Worm (Caenorhabditis elegans): ENCODE measurements around the gene C08F11.7.

ce11 chrIV:13601428-13601827 is 35.6 kb upstream of the C08F11.7 start:
- TF ChIP-seq sdc-2 (tag; optimal IDR thresholded peaks at IDR 0.05) (no peak), nhr-11 (tag; optimal IDR thresholded peaks at IDR 0.05) (no peak), ets-4 (tag; optimal IDR thresholded peaks at IDR 0.05) (no peak), fkh-10 (GFP tag; optimal IDR thresholded peaks at IDR 0.05) (no peak), ceh-48 (tag; optimal IDR thresholded peaks at IDR 0.05) (no peak), ztf-16 (tag; optimal IDR thresholded peaks at IDR 0.05) (no peak)
